Worm (Caenorhabditis elegans) whole organism, L1 larva: ENCODE data around the gene viro-2.

Experiments
- aha-1 ChIP-seq: fragments of 150-350 bp; optimal IDR thresholded peaks from 2 replicates; lab custom pipeline; 2014; ENCODE audit warnings: missing biosample characterization, missing genetic modification characterization
- aly-2 ChIP-seq: fragments of 150-350 bp; optimal IDR thresholded peaks from 2 replicates; lab custom pipeline; 2014; ENCODE audit warnings: missing biosample characterization, missing genetic modification characterization
- ceh-8 ChIP-seq: fragments of 200-800 bp; sonication (Bioruptor generic); optimal IDR thresholded peaks from 2 replicates; lab custom pipeline; 2018; ENCODE audit warnings: mild to moderate bottlenecking, missing genetic modification characterization, moderate library complexity, missing compliant biosample characterization
- ceh-88 ChIP-seq: fragments of 200-800 bp; sonication (Bioruptor generic); IDR thresholded peaks from 2 replicates; pipeline ENCODE4 v1.3.6; 2022; ENCODE audit warnings: missing genetic modification characterization, missing compliant biosample characterization
- dpl-1 ChIP-seq, 3 experiments: fragments of 150-350 bp in 2 of 3; sonication (generic microtip) in 1 of 3; optimal IDR thresholded peaks; 2 replicates each; lab custom pipeline; 2014 to 2017; ENCODE audit warnings: missing biosample characterization in 3 of 3, missing genetic modification characterization in 3 of 3, missing genetic modification reagents in 3 of 3
- efl-1 ChIP-seq, 4 experiments: fragments of 150-350 bp; optimal IDR thresholded peaks in 3 of 4; peaks in 1 of 4; 1 replicate in 1 of 4; 2 replicates in 3 of 4; lab custom pipeline; 2014; ENCODE audit warnings: missing biosample characterization in 2 of 4, missing genetic modification characterization in 2 of 4, missing genetic modification reagents in 2 of 4
- efl-3 ChIP-seq: fragments of 200-800 bp; sonication (Bioruptor generic); optimal IDR thresholded peaks from 2 replicates; lab custom pipeline; 2018; ENCODE audit warnings: mild to moderate bottlenecking, missing genetic modification characterization, missing compliant biosample characterization
- egl-13 ChIP-seq: sonication (generic microtip); optimal IDR thresholded peaks from 2 replicates; lab custom pipeline; 2016; ENCODE audit warnings: missing genotype, missing genetic modification reagents, missing genetic modification characterization, missing compliant biosample characterization
- egl-27 ChIP-seq, 2 experiments: fragments of 150-350 bp in 1 of 2; sonication (generic microtip); optimal IDR thresholded peaks; 3 replicates each; lab custom pipeline; 2017 to 2018; ENCODE audit warnings: missing biosample characterization in 2 of 2, missing genetic modification characterization in 2 of 2, missing genetic modification reagents in 2 of 2
- elt-3 ChIP-seq, 6 experiments: fragments of 150-350 bp in 1 of 6; sonication (generic microtip); optimal IDR thresholded peaks; 2 replicates each; lab custom pipeline; 2017 to 2018; ENCODE audit warnings: missing biosample characterization in 6 of 6, missing genetic modification characterization in 6 of 6, inconsistent platforms in 1 of 6
- fkh-4 ChIP-seq: sonication (generic microtip); optimal IDR thresholded peaks from 2 replicates; lab custom pipeline; 2016; ENCODE audit warnings: missing compliant biosample characterization, missing genetic modification characterization, borderline replicate concordance
- grh-1 ChIP-seq: fragments of 200-800 bp; sonication (Bioruptor generic); IDR thresholded peaks from 2 replicates; pipeline ENCODE4 v1.3.6; 2022; ENCODE audit warnings: missing genetic modification reagents, missing genetic modification characterization, missing compliant biosample characterization
- hpl-2 ChIP-seq: fragments of 150-350 bp; optimal IDR thresholded peaks from 2 replicates; lab custom pipeline; 2014; ENCODE audit warnings: missing biosample characterization, missing genetic modification reagents, missing genetic modification characterization
- irx-1 ChIP-seq: sonication (generic microtip); optimal IDR thresholded peaks from 2 replicates; lab custom pipeline; 2016; ENCODE audit warnings: missing genetic modification characterization, missing compliant biosample characterization
- lin-13 ChIP-seq: fragments of 150-350 bp; optimal IDR thresholded peaks from 2 replicates; lab custom pipeline; 2014; ENCODE audit warnings: missing biosample characterization, missing genetic modification reagents, missing genetic modification characterization
- lin-14 ChIP-seq: fragments of 200-800 bp; sonication (Bioruptor generic); optimal IDR thresholded peaks from 2 replicates; lab custom pipeline; 2018; ENCODE audit warnings: mild to moderate bottlenecking, missing genetic modification characterization, moderate library complexity, missing compliant biosample characterization
- lir-3 ChIP-seq: sonication (generic microtip); optimal IDR thresholded peaks from 2 replicates; lab custom pipeline; 2016; ENCODE audit warnings: mild to moderate bottlenecking, missing genetic modification characterization, moderate library complexity, missing compliant biosample characterization; ENCODE audit not compliant: poor library complexity
- lsy-2 ChIP-seq, 2 experiments: fragments of 150-350 bp; optimal IDR thresholded peaks; 2 replicates each; lab custom pipeline; 2014; ENCODE audit warnings: missing biosample characterization in 2 of 2, missing genetic modification characterization in 2 of 2
- nhr-11 ChIP-seq: fragments of 150-350 bp; optimal IDR thresholded peaks from 2 replicates; lab custom pipeline; 2014; ENCODE audit warnings: missing biosample characterization, missing genetic modification characterization
- nhr-19 ChIP-seq: fragments of 200-800 bp; sonication (Bioruptor generic); conservative IDR thresholded peaks from 2 replicates; pipeline ENCODE4 v1.3.6; 2022; ENCODE audit warnings: missing genetic modification characterization, missing compliant biosample characterization
- nhr-20 ChIP-seq: sonication (generic microtip); optimal IDR thresholded peaks from 2 replicates; lab custom pipeline; 2016; ENCODE audit warnings: mild to moderate bottlenecking, missing genetic modification characterization, missing compliant biosample characterization
- nhr-28 ChIP-seq: fragments of 150-350 bp; optimal IDR thresholded peaks from 2 replicates; lab custom pipeline; 2014; ENCODE audit warnings: missing biosample characterization, missing genetic modification characterization
- nhr-71 ChIP-seq: sonication (generic microtip); optimal IDR thresholded peaks from 2 replicates; lab custom pipeline; 2016; ENCODE audit warnings: mild to moderate bottlenecking, missing genetic modification characterization, moderate library complexity, missing compliant biosample characterization
- nhr-77 ChIP-seq: fragments of 150-350 bp; optimal IDR thresholded peaks from 2 replicates; lab custom pipeline; 2014; ENCODE audit warnings: missing biosample characterization, missing genetic modification characterization
- nhr-85 ChIP-seq: sonication (generic microtip); peaks from one replicate; lab custom pipeline; 2016; ENCODE audit warnings: missing genetic modification characterization, inconsistent platforms, missing compliant biosample characterization
- nhr-90 ChIP-seq: sonication (generic microtip); optimal IDR thresholded peaks from 2 replicates; lab custom pipeline; 2016; ENCODE audit warnings: mild to moderate bottlenecking, missing genetic modification characterization, missing compliant biosample characterization; ENCODE audit not compliant: poor library complexity
- skn-1 ChIP-seq: fragments of 150-350 bp; optimal IDR thresholded peaks from 2 replicates; lab custom pipeline; 2014; ENCODE audit warnings: missing biosample characterization, missing genetic modification characterization
- snu-23 ChIP-seq: sonication (generic microtip); optimal IDR thresholded peaks from 2 replicates; lab custom pipeline; 2016; ENCODE audit warnings: missing genetic modification characterization, missing compliant biosample characterization
- sptf-1 ChIP-seq: fragments of 150-350 bp; optimal IDR thresholded peaks from 2 replicates; lab custom pipeline; 2014; ENCODE audit warnings: missing biosample characterization, missing genetic modification characterization
- vab-15 ChIP-seq: sonication (generic microtip); optimal IDR thresholded peaks from 2 replicates; lab custom pipeline; 2017; ENCODE audit warnings: missing genotype, mild to moderate bottlenecking, missing genetic modification characterization, missing compliant biosample characterization
- xbp-1 ChIP-seq: sonication (generic microtip); optimal IDR thresholded peaks from 2 replicates; lab custom pipeline; 2016; ENCODE audit warnings: missing genetic modification characterization, missing compliant biosample characterization

viro-2 gene

DNA sequence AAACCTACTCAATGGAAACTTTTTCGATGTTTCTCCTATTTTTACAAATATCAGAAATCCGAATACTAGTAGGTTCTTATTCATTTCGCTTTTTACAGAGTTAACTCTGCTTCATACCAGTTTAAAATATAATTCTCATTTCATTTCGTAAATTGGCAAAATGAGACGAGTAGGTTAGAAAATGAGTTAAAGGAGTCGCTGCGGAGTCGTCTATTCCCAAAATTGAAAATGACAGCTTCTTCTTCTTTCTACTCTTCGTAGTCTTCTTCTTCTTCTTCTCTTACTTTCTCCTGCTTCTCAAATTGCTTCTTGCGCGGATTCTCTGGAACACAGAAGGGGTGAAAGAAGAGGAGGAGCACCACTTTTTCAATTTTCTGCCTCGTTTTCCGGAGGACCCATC, 16.0 kb downstream of the viro-2 start, which contains the start of gene glr-2:
TSS of gene glr-2 (minus strand) at position 211 of the 400 bp plus-strand sequence.
- TF ChIP-seq xbp-1 (no peak), egl-27 (tag; optimal IDR thresholded peaks at IDR 0.05; lab: Kevin White, UChicago) (no peak), ceh-8 (peak; percentile 13), nhr-71 (tag; lab: Kevin White, UChicago) (no peak), sptf-1 (tag; lab: Kevin White, UChicago) (no peak), egl-13 (tag; lab: Kevin White, UChicago) (no peak), lin-14 (peak; percentile 35)

DNA sequence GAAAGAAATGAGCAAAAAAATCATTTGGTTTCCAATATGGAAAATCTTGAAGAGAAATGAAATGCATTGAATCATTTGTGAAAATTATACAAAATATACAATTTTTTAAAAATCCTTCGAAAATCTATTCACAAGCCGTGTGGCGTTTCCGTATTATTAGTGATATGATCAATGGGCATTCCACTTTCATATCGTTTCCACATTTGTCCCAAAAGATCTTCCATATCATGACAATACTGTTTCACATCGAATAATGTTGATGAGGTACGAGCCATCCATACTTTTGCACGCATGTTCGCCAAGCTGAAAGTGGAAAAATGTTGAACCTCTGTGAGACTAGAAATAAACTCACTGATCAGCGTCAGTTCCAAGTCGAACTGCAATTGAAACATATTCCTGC, 17.6 kb downstream of the viro-2 start:
- TF ChIP-seq efl-1 (optimal IDR thresholded peaks at IDR 0.05; lab: Kevin White, UChicago) (no peak), efl-1 (GFP tag; optimal IDR thresholded peaks at IDR 0.05 in 1 of 2; lab: Kevin White, UChicago) (no peak), egl-27 (tag; optimal IDR thresholded peaks at IDR 0.05; lab: Kevin White, UChicago) (no peak), aha-1 (tag; lab: Kevin White, UChicago) (no peak), nhr-77 (tag; lab: Kevin White, UChicago) (no peak), nhr-20 (tag; lab: Kevin White, UChicago) (no peak), lir-3 (no peak), sptf-1 (tag; lab: Kevin White, UChicago) (no peak), nhr-28 (tag; lab: Kevin White, UChicago) (no peak), irx-1 (tag; lab: Kevin White, UChicago) (no peak), fkh-4 (tag; lab: Kevin White, UChicago) (no peak), aly-2 (no peak), skn-1 (tag; lab: Kevin White, UChicago) (no peak), egl-13 (tag; lab: Kevin White, UChicago) (no peak), nhr-11 (tag; lab: Kevin White, UChicago) (no peak), grh-1 (no peak)

ce11 chrIII:7148191-7148590, 19.5 kb downstream of the viro-2 start:
- TF ChIP-seq efl-1 (optimal IDR thresholded peaks at IDR 0.05; lab: Kevin White, UChicago) = no peak
- peak in 1 of 2 experiments; percentile 86 for TF ChIP-seq efl-1 (GFP tag; optimal IDR thresholded peaks at IDR 0.05 in 1 of 2; lab: Kevin White, UChicago)
- TF ChIP-seq vab-15 = no peak

DNA sequence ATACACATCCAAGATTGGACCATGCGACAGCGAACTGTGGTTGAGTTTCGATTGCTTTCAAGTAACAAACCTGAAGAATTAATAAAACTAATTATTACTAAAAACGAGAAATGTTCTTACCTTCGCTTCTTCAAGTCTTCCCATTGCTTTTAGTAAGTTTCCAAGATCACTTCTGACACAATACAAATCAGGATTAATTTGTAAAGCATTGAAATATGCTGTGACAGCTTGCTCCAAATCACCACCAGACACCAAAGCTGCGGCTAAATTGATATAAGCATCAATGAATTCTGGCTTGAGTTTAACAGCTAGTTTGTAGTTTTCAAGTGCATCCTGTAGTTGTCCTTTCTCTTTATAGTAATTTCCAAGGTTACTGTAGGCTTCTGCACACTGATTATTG, 21.5 kb downstream of the viro-2 start:
- TF ChIP-seq elt-3 (tag; optimal IDR thresholded peaks at IDR 0.05; lab: Kevin White, UChicago) (no peak), hpl-2 (GFP tag; lab: Kevin White, UChicago) (no peak), skn-1 (tag; lab: Kevin White, UChicago) (no peak), nhr-85 (tag; lab: Kevin White, UChicago) (no peak), ceh-88 (GFP tag; lab: Robert Waterston, UW) (no peak), dpl-1 (GFP tag; optimal IDR thresholded peaks at IDR 0.05; lab: Kevin White, UChicago) (no peak), efl-3 (GFP tag; lab: Kevin White, UChicago) (no peak), lin-13 (GFP tag; lab: Kevin White, UChicago) (no peak), lsy-2 (tag; optimal IDR thresholded peaks at IDR 0.05; lab: Kevin White, UChicago) (no peak), nhr-11 (tag; lab: Kevin White, UChicago) (no peak), lin-14 (no peak)

DNA sequence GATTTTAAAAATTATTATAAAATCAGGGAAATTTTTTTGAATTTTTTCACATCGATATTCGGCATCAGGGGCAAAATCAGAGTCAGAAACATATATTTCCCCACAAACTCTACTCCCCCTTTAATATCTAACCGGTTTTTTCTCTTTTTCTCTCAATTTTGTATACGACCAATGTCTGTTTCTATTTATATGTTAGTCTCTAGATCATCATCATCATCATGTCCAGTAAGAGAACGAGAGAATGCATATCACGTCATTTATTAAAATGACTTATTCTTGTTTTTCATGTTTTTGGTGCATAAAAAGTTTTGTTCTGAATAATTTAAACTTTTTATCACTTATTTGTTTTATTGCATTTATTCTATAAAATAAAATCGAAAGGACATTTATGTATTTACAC, 23.9 kb downstream of the viro-2 start:
- TF ChIP-seq egl-27 (tag; optimal IDR thresholded peaks at IDR 0.05; lab: Kevin White, UChicago) (no peak), lin-14 (peak; percentile 51), nhr-71 (tag; lab: Kevin White, UChicago) (peak; percentile 23), nhr-19 (GFP tag; lab: Robert Waterston, UW) (peak; percentile 26; the same call in 1 of the 2 replicates), aha-1 (tag; lab: Kevin White, UChicago) (no peak), nhr-90 (tag; lab: Kevin White, UChicago) (no peak), lsy-2 (tag; optimal IDR thresholded peaks at IDR 0.05; lab: Kevin White, UChicago) (peak in 1 of 2 experiments; percentile 17), grh-1 (peak; percentile 74), nhr-20 (tag; lab: Kevin White, UChicago) (peak; percentile 17), sptf-1 (tag; lab: Kevin White, UChicago) (no peak), snu-23 (GFP tag; lab: Kevin White, UChicago) (peak; percentile 13), efl-1 (optimal IDR thresholded peaks at IDR 0.05; lab: Kevin White, UChicago) (no peak), efl-1 (GFP tag; optimal IDR thresholded peaks at IDR 0.05 in 1 of 2; lab: Kevin White, UChicago) (no peak), skn-1 (tag; lab: Kevin White, UChicago) (no peak)
- TF ChIP-seq, all 84 proteins: peak for 7
